Fruit fly (Drosophila melanogaster): Measurements from ENCODE around the gene CG13933.

Gene CG13933

dm6 chr3L:1745432-1745831 lies 29.5 kb downstream of the CG13933 start:
- TF ChIP-seq sd (tag; optimal IDR thresholded peaks at IDR 0.05): peak; percentile 21
- TF ChIP-seq Hmr (GFP tag; optimal IDR thresholded peaks at IDR 0.05): peak; percentile 12
- TF ChIP-seq lab (GFP tag; optimal IDR thresholded peaks at IDR 0.05): peak; percentile 58
- TF ChIP-seq Kr (GFP tag; optimal IDR thresholded peaks at IDR 0.05): no peak
- TF ChIP-seq CG2678 (tag; optimal IDR thresholded peaks at IDR 0.05): peak; percentile 26
- no peak for TF ChIP-seq pnt (GFP tag; optimal IDR thresholded peaks at IDR 0.05)
- no peak for TF ChIP-seq yki (optimal IDR thresholded peaks at IDR 0.05)
- TF ChIP-seq pzg (GFP tag; optimal IDR thresholded peaks at IDR 0.05): no peak
- no peak for TF ChIP-seq Poxn (GFP tag; IDR thresholded peaks at IDR 0.05)
- TF ChIP-seq exex (tag; optimal IDR thresholded peaks at IDR 0.05): peak; percentile 89
- TF ChIP-seq schlank (tag; optimal IDR thresholded peaks at IDR 0.05): no peak
- TF ChIP-seq Trl (optimal IDR thresholded peaks at IDR 0.05): no peak
- TF ChIP-seq Trl (GFP tag; optimal IDR thresholded peaks at IDR 0.05): no peak
- TF ChIP-seq HHEX (GFP tag; optimal IDR thresholded peaks at IDR 0.05): no peak
- no peak for TF ChIP-seq lbe (GFP tag; optimal IDR thresholded peaks at IDR 0.05)
- TF ChIP-seq Aef1 (GFP tag; IDR thresholded peaks at IDR 0.05): no peak
- no peak for TF ChIP-seq gsb (GFP tag; IDR thresholded peaks at IDR 0.05)
- TF ChIP-seq otp (GFP tag; IDR thresholded peaks at IDR 0.05): no peak
- TF ChIP-seq D19A (tag; optimal IDR thresholded peaks at IDR 0.05): peak; percentile 63
- no peak for TF ChIP-seq cato (GFP tag; optimal IDR thresholded peaks at IDR 0.05; ENCODE audit: borderline replicate concordance)
- no peak for TF ChIP-seq CG17385 (GFP tag; optimal IDR thresholded peaks at IDR 0.05)
- TF ChIP-seq GATAe (GFP tag; conservative IDR thresholded peaks at IDR 0.05): peak; percentile 46; the same call in 1 of the 2 replicates
- peak; percentile 42 for TF ChIP-seq CG34376 (GFP tag; optimal IDR thresholded peaks at IDR 0.05)
- TF ChIP-seq Hr78 (GFP tag; optimal IDR thresholded peaks at IDR 0.05): no peak
- peak; percentile 98 for TF ChIP-seq sug (tag; optimal IDR thresholded peaks at IDR 0.05)
- TF ChIP-seq CG10366 (GFP tag; IDR thresholded peaks at IDR 0.05): no peak
- TF ChIP-seq Scr (GFP tag; IDR thresholded peaks at IDR 0.05; ENCODE audit: partially characterized antibody): no peak
- no peak for TF ChIP-seq TFAM (GFP tag; optimal IDR thresholded peaks at IDR 0.05)
- no peak for TF ChIP-seq B-H2 (GFP tag; optimal IDR thresholded peaks at IDR 0.05)
- peak; percentile 81 for TF ChIP-seq grn (GFP tag; optimal IDR thresholded peaks at IDR 0.05)
- no peak for TF ChIP-seq phol (tag; optimal IDR thresholded peaks at IDR 0.05)
- TF ChIP-seq mirr (GFP tag; optimal IDR thresholded peaks at IDR 0.05): peak; percentile 34

DNA sequence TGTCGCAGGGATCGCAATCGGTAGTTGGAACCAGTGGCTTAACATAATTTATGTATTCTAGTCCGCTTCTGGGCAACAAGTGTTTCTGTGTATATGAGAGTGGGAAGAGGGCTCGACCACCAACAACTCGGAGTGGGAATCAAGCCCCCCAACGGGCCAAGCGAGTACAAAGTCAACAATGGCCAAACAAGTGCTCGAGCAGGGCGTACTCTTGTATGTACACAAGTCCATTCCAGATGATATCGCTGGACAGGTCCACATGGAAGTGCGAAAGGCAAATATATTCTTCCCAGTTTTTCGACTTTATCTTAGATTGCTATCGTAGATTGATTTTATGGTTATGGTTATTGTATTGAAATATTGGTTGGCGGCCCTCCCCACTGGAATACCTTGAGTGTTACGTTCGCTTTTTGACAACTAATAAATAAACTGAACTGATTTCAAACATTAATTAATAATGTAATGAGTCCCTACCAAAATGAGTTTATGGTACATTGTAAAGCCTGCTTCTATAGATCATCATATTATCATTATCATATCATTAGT lies 32.3 kb downstream of the CG13933 start:
- peak; percentile 27 for TF ChIP-seq CG17568 (GFP tag; optimal IDR thresholded peaks at IDR 0.05)
- peak; percentile 9 for TF ChIP-seq Jarid2 (GFP tag; optimal IDR thresholded peaks at IDR 0.05)
- TF ChIP-seq CG13123 (GFP tag; optimal IDR thresholded peaks at IDR 0.05): no peak
- TF ChIP-seq CG4328 (GFP tag; optimal IDR thresholded peaks at IDR 0.05): peak; percentile 31
- no peak for TF ChIP-seq Dp (GFP tag; optimal IDR thresholded peaks at IDR 0.05)
- no peak for TF ChIP-seq hth (optimal IDR thresholded peaks at IDR 0.05)
- TF ChIP-seq dmrt11E (tag; optimal IDR thresholded peaks at IDR 0.05): peak; percentile 22
- no peak for TF ChIP-seq CoRest (tag; optimal IDR thresholded peaks at IDR 0.05)
- no peak for TF ChIP-seq CG14667 (GFP tag; IDR thresholded peaks at IDR 0.05)
- no peak for TF ChIP-seq CG17328 (GFP tag; IDR thresholded peaks at IDR 0.05)
- TF ChIP-seq CG17912 (GFP tag; optimal IDR thresholded peaks at IDR 0.05): no peak
- TF ChIP-seq CG17359 (tag; optimal IDR thresholded peaks at IDR 0.05): no peak
- TF ChIP-seq seq (GFP tag; IDR thresholded peaks at IDR 0.05): no peak
- peak; percentile 13 for TF ChIP-seq ac (GFP tag; optimal IDR thresholded peaks at IDR 0.05)
- peak; percentile 62 for TF ChIP-seq lab (GFP tag; optimal IDR thresholded peaks at IDR 0.05)
- peak; percentile 59 for TF ChIP-seq CG33557 (GFP tag; optimal IDR thresholded peaks at IDR 0.05)
- TF ChIP-seq otp (GFP tag; IDR thresholded peaks at IDR 0.05): peak; percentile 15; the same call in 2 of the 3 replicates
- peak; percentile 52 for TF ChIP-seq CG12769 (tag; optimal IDR thresholded peaks at IDR 0.05)
- peak; percentile 11 for TF ChIP-seq CG3407 (GFP tag; optimal IDR thresholded peaks at IDR 0.05)
- TF ChIP-seq Ravus (GFP tag; IDR thresholded peaks at IDR 0.05): no peak
- TF ChIP-seq sug (tag; optimal IDR thresholded peaks at IDR 0.05): peak; percentile 98
- no peak for TF ChIP-seq ash1 (GFP tag; optimal IDR thresholded peaks at IDR 0.05)
